Fruit fly (Drosophila melanogaster) whole organism, prepupa: ENCODE data around the gene CG11668.

ENCODE experiments used
- CG10631 ChIP-seq: fragments of 200-800 bp; sonication (Bioruptor generic); optimal IDR thresholded peaks from 2 replicates; lab custom pipeline; 2016; ENCODE audit warnings: missing biosample characterization, missing genetic modification characterization
- CG16779 ChIP-seq: fragments of 200-800 bp; sonication (Bioruptor generic); optimal IDR thresholded peaks from 3 replicates; lab custom pipeline; 2017; ENCODE audit warnings: missing biosample characterization, mild to moderate bottlenecking, missing genetic modification characterization
- vri ChIP-seq: fragments of 200-800 bp; sonication (Bioruptor generic); optimal IDR thresholded peaks from 3 replicates; lab custom pipeline; 2016; ENCODE audit warnings: missing biosample characterization, mild to moderate bottlenecking, missing genetic modification characterization

DNA sequence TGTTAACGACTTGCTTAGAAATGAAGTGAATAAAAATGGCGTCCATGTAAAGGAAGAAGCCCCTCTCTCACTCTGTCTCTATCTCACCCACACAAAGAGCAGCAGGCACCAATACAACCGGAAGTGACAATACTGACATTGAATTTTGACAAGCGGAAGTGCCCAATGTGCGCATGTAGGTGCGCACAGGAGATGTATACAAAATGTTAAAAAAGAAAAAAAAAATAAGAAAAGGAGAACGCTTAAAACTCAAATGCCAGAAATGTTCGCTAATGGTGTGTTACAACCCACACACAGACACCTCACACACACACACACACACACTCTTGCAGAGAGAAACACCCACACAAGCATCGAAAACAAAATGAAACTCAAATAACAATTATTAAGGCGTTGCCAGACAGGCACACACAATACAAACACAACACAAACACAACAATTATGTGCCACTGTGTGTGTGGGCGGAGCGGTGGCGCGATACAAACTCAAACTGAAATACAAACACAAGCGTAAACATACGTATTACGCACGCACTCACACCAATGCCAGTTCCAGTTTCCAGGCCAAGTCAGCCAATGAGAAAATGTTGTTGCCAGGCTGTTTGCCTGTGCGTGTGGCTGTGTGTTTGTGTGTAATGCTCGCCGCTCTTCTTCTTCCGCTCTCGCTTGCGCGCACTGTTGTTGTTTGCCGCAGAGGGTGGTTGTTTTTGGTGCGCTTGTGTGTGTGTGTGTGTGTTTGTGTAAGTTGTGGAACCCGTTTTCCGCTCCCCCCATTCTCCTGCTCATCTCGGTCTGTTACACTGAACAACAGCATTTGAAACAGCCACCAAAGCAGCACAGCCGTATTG lies 25.8 kb downstream of the CG11668 start:
- TF ChIP-seq CG10631 (GFP tag; lab: Kevin White, UChicago) (no peak), vri (no peak), CG16779 (tag; lab: Kevin White, UChicago) (no peak)
